Fruit fly (Drosophila melanogaster) whole organism, embryonic: ENCODE data around the gene CG13031.
A peak's percentile ranks its signal among the peaks of the same experiment; 100 is the strongest.

Experiments used
- Awh ChIP-seq: fragments of 200-800 bp; sonication (Bioruptor generic); IDR thresholded peaks from 2 replicates; pipeline ENCODE4, ENCODE4 v1.3.6; 2022; ENCODE audit warnings: missing biosample characterization, missing genetic modification characterization
- B-H2 ChIP-seq: fragments of 200-800 bp; sonication (Bioruptor generic); optimal IDR thresholded peaks from 2 replicates; lab custom pipeline; 2018; ENCODE audit warnings: missing biosample characterization, mild to moderate bottlenecking, missing genetic modification characterization
- CG10543 ChIP-seq: fragments of 200-800 bp; sonication (Bioruptor generic); optimal IDR thresholded peaks from 3 replicates; lab custom pipeline; 2017; ENCODE audit warnings: missing biosample characterization, mild to moderate bottlenecking, missing genetic modification characterization, moderate library complexity
- CG11398 ChIP-seq: fragments of 200-800 bp; sonication (Bioruptor generic); optimal IDR thresholded peaks from 2 replicates; lab custom pipeline; 2016; ENCODE audit warnings: missing biosample characterization, missing genetic modification characterization
- CG13296 ChIP-seq: fragments of 200-800 bp; sonication (Bioruptor generic); optimal IDR thresholded peaks from 3 replicates; lab custom pipeline; 2018; ENCODE audit warnings: missing biosample characterization, mild to moderate bottlenecking, missing genetic modification characterization
- CG14710 ChIP-seq: fragments of 200-800 bp; sonication (Bioruptor generic); optimal IDR thresholded peaks from 3 replicates; lab custom pipeline; 2019; ENCODE audit warnings: missing biosample characterization, mild to moderate bottlenecking, missing genetic modification characterization, moderate library complexity
- CG1529 ChIP-seq: fragments of 200-800 bp; sonication (Bioruptor generic); optimal IDR thresholded peaks from 3 replicates; lab custom pipeline; 2018; ENCODE audit warnings: missing biosample characterization, missing genetic modification characterization
- CG15601 ChIP-seq: fragments of 200-800 bp; sonication (Bioruptor generic); optimal IDR thresholded peaks from 3 replicates; lab custom pipeline; 2019; ENCODE audit warnings: missing biosample characterization, mild to moderate bottlenecking, missing genetic modification characterization, moderate library complexity
- CG17359 ChIP-seq: fragments of 200-800 bp; sonication (Bioruptor generic); optimal IDR thresholded peaks from 3 replicates; lab custom pipeline; 2018; ENCODE audit warnings: missing biosample characterization, mild to moderate bottlenecking, missing genetic modification characterization, moderate library complexity
- CG1792 ChIP-seq: fragments of 200-800 bp; sonication (Bioruptor generic); optimal IDR thresholded peaks from 2 replicates; lab custom pipeline; 2016; ENCODE audit warnings: missing biosample characterization, missing genetic modification characterization
- CG18262 ChIP-seq: fragments of 200-800 bp; optimal IDR thresholded peaks from 3 replicates; lab custom pipeline; 2019; ENCODE audit warnings: missing biosample characterization, mild to moderate bottlenecking, missing genetic modification characterization, moderate library complexity
- CG18764 ChIP-seq: fragments of 200-800 bp; sonication (Bioruptor generic); optimal IDR thresholded peaks from 3 replicates; lab custom pipeline; 2016; ENCODE audit warnings: missing biosample characterization, missing genetic modification characterization
- CG2875 ChIP-seq: fragments of 200-800 bp; sonication (Bioruptor generic); optimal IDR thresholded peaks from 2 replicates; lab custom pipeline; 2017; ENCODE audit warnings: missing biosample characterization, mild to moderate bottlenecking, missing genetic modification characterization, missing genetic modification reagents
- CG34376 ChIP-seq: fragments of 200-800 bp; sonication (Bioruptor generic); optimal IDR thresholded peaks from 2 replicates; lab custom pipeline; 2018; ENCODE audit warnings: missing biosample characterization, mild to moderate bottlenecking, missing genetic modification characterization
- CG43689 ChIP-seq: fragments of 200-800 bp; sonication (Bioruptor generic); IDR thresholded peaks from 2 replicates; pipeline ENCODE4 v1.3.6; 2022; ENCODE audit warnings: missing biosample characterization, missing genetic modification characterization
- CG4617 ChIP-seq: fragments of 200-800 bp; sonication (Bioruptor generic); optimal IDR thresholded peaks from 3 replicates; lab custom pipeline; 2016; ENCODE audit warnings: missing biosample characterization, missing genetic modification characterization, borderline replicate concordance
- CG8290 ChIP-seq, 3 experiments: fragments of 200-800 bp; sonication (Bioruptor generic); optimal IDR thresholded peaks; 2 replicates each; lab custom pipeline; 2016 to 2019; ENCODE audit warnings: missing biosample characterization in 3 of 3, missing genetic modification characterization in 3 of 3, mild to moderate bottlenecking in 2 of 3, moderate library complexity in 1 of 3
- CG8388 ChIP-seq: fragments of 200-800 bp; sonication (Bioruptor generic); optimal IDR thresholded peaks from 2 replicates; lab custom pipeline; 2019; ENCODE audit warnings: missing biosample characterization, mild to moderate bottlenecking, missing genetic modification characterization, moderate library complexity
- CG8478 ChIP-seq: fragments of >200 bp; optimal IDR thresholded peaks from 2 replicates; lab custom pipeline; 2018
- CG9876 ChIP-seq: fragments of 200-800 bp; sonication (Bioruptor generic); optimal IDR thresholded peaks from 2 replicates; lab custom pipeline; 2016; ENCODE audit warnings: missing biosample characterization, missing genetic modification characterization
- Dek ChIP-seq: fragments of 200-800 bp; sonication (Bioruptor generic); optimal IDR thresholded peaks from 3 replicates; lab custom pipeline; 2019; ENCODE audit warnings: missing biosample characterization, mild to moderate bottlenecking, missing genetic modification characterization, moderate library complexity
- Doc3 ChIP-seq: fragments of 200-800 bp; sonication (Bioruptor generic); IDR thresholded peaks from 3 replicates; pipeline ENCODE4 v1.3.6; 2022; ENCODE audit warnings: missing biosample characterization, missing genetic modification characterization; ENCODE audit not compliant: partially characterized antibody
- HHEX ChIP-seq: fragments of 200-800 bp; sonication (Bioruptor generic); optimal IDR thresholded peaks from 3 replicates; lab custom pipeline; 2017; ENCODE audit warnings: missing biosample characterization, mild to moderate bottlenecking, missing genetic modification characterization, missing genetic modification reagents
- Hmx ChIP-seq: fragments of 200-800 bp; sonication (Bioruptor generic); optimal IDR thresholded peaks from 2 replicates; lab custom pipeline; 2016; ENCODE audit warnings: missing biosample characterization, missing genetic modification characterization
- Hr3 ChIP-seq: fragments of 200-800 bp; sonication (Bioruptor generic); optimal IDR thresholded peaks from 3 replicates; lab custom pipeline; 2016; ENCODE audit warnings: missing biosample characterization, missing genetic modification characterization
- Lpt ChIP-seq: fragments of >200 bp; optimal IDR thresholded peaks from 2 replicates; lab custom pipeline; 2018; ENCODE audit warnings: missing biosample characterization, missing genetic modification characterization
- Mad ChIP-seq: fragments of 200-800 bp; sonication (Bioruptor generic); optimal IDR thresholded peaks from 2 replicates; lab custom pipeline; 2016; ENCODE audit warnings: missing biosample characterization, missing genetic modification characterization
- NC2α ChIP-seq: fragments of 200-800 bp; sonication (Bioruptor generic); optimal IDR thresholded peaks from 2 replicates; lab custom pipeline; 2016; ENCODE audit warnings: missing biosample characterization, missing genetic modification characterization
- NK7.1 ChIP-seq: fragments of 200-800 bp; sonication (Bioruptor generic); optimal IDR thresholded peaks from 3 replicates; lab custom pipeline; 2016; ENCODE audit warnings: missing biosample characterization, missing genetic modification characterization
- Rfx ChIP-seq: fragments of 200-800 bp; sonication (Bioruptor generic); IDR thresholded peaks from 2 replicates; pipeline ENCODE4 v1.3.6; 2022; ENCODE audit warnings: missing biosample characterization, missing genetic modification characterization
- Sox100B ChIP-seq: fragments of 200-800 bp; sonication (Bioruptor generic); optimal IDR thresholded peaks from 3 replicates; lab custom pipeline; 2018; ENCODE audit warnings: missing biosample characterization, mild to moderate bottlenecking, missing genetic modification characterization
- Xbp1 ChIP-seq: fragments of 200-800 bp; sonication (Bioruptor generic); optimal IDR thresholded peaks from 3 replicates; lab custom pipeline; 2016; ENCODE audit warnings: missing biosample characterization, mild to moderate bottlenecking, missing genetic modification characterization
- YL-1 ChIP-seq: fragments of 200-800 bp; sonication (Bioruptor generic); optimal IDR thresholded peaks from 3 replicates; lab custom pipeline; 2017; ENCODE audit warnings: missing biosample characterization, mild to moderate bottlenecking, missing genetic modification characterization
- cad ChIP-seq: fragments of >200 bp; optimal IDR thresholded peaks from 2 replicates; lab custom pipeline; 2017; ENCODE audit warnings: missing biosample characterization, missing genetic modification characterization
- dan ChIP-seq: fragments of 200-800 bp; sonication (Bioruptor generic); IDR thresholded peaks from 2 replicates; pipeline ENCODE4 v1.3.6; 2022; ENCODE audit warnings: missing biosample characterization, missing genetic modification characterization
- danr ChIP-seq: fragments of 200-800 bp; sonication (Bioruptor generic); IDR thresholded peaks from 2 replicates; pipeline ENCODE4 v1.3.6; 2022; ENCODE audit warnings: missing biosample characterization, missing genetic modification characterization
- eve ChIP-seq, 2 experiments: fragments of >200 bp; optimal IDR thresholded peaks; 2 replicates each; lab custom pipeline; 2017; ENCODE audit warnings: missing biosample characterization in 2 of 2, missing genetic modification characterization in 2 of 2
- eyg ChIP-seq: fragments of 200-800 bp; sonication (Bioruptor generic); optimal IDR thresholded peaks from 3 replicates; lab custom pipeline; 2016; ENCODE audit warnings: missing biosample characterization, missing genetic modification characterization
- fd96Cb ChIP-seq: fragments of 200-800 bp; sonication (Bioruptor generic); optimal IDR thresholded peaks from 2 replicates; lab custom pipeline; 2018; ENCODE audit warnings: missing biosample characterization, mild to moderate bottlenecking, missing genetic modification characterization, moderate library complexity
- fru ChIP-seq: fragments of >200 bp; optimal IDR thresholded peaks from 2 replicates; lab custom pipeline; 2017
- luna ChIP-seq: fragments of 200-800 bp; sonication (Bioruptor generic); optimal IDR thresholded peaks from 2 replicates; lab custom pipeline; 2016; ENCODE audit warnings: missing biosample characterization, missing genetic modification characterization
- nom ChIP-seq: fragments of 200-800 bp; sonication (Bioruptor generic); optimal IDR thresholded peaks from 2 replicates; lab custom pipeline; 2017; ENCODE audit warnings: missing biosample characterization, missing genetic modification characterization, mild to moderate bottlenecking, moderate library complexity, missing genetic modification reagents
- odd ChIP-seq: fragments of 200-800 bp; sonication (Bioruptor generic); optimal IDR thresholded peaks from 2 replicates; lab custom pipeline; 2017; ENCODE audit warnings: missing biosample characterization, mild to moderate bottlenecking, missing genetic modification characterization
- sc ChIP-seq, 3 experiments: fragments of >200 bp in 2 of 3; fragments of 200-800 bp in 1 of 3; sonication (Bioruptor generic) in 1 of 3; optimal IDR thresholded peaks; 2 replicates in 2 of 3; 3 replicates in 1 of 3; lab custom pipeline; 2017; ENCODE audit warnings: mild to moderate bottlenecking in 1 of 3, missing biosample characterization in 1 of 3, missing genetic modification characterization in 1 of 3, missing genetic modification reagents in 1 of 3
- sna ChIP-seq: fragments of 200-800 bp; sonication (Bioruptor generic); IDR thresholded peaks from 2 replicates; pipeline ENCODE4 v1.3.6; 2022; ENCODE audit warnings: missing biosample characterization, missing genetic modification characterization; ENCODE audit not compliant: partially characterized antibody
- tgo ChIP-seq: fragments of 200-800 bp; sonication (Bioruptor generic); IDR thresholded peaks from 3 replicates; pipeline ENCODE4 v1.3.6; 2022; ENCODE audit warnings: missing biosample characterization, missing genetic modification characterization
- toy ChIP-seq: fragments of 200-800 bp; sonication (Bioruptor generic); IDR thresholded peaks from 2 replicates; pipeline ENCODE4 v1.3.6; 2022; ENCODE audit warnings: missing biosample characterization, missing genetic modification characterization
- unc-4 ChIP-seq: fragments of 200-800 bp; sonication (Bioruptor generic); IDR thresholded peaks from 2 replicates; pipeline ENCODE4 v1.3.6; 2022; ENCODE audit warnings: missing biosample characterization, missing genetic modification characterization; ENCODE audit not compliant: partially characterized antibody
- zen ChIP-seq: fragments of 200-800 bp; sonication (Bioruptor generic); optimal IDR thresholded peaks from 3 replicates; lab custom pipeline; 2018; ENCODE audit warnings: missing biosample characterization, mild to moderate bottlenecking, missing genetic modification characterization, moderate library complexity

Gene CG13031

dm6 chr3L:16710258-16711020, 14.2 kb upstream of the CG13031 start (continued):
- TF ChIP-seq Dek (tag; lab: Kevin White, UChicago), result peak; percentile 25
- TF ChIP-seq danr (GFP tag; lab: Robert Waterston, UW), result no peak
- TF ChIP-seq CG13296 (GFP tag; lab: Kevin White, UChicago), result peak; percentile 6
- TF ChIP-seq Awh (GFP tag; lab: Robert Waterston, UW), result 0 out of 2 replicates have a peak, but pooled peaks have one; percentile 42
- no peak for TF ChIP-seq nom (GFP tag; lab: Kevin White, UChicago)
- no peak for TF ChIP-seq cad (GFP tag; lab: Kevin White, UChicago)
- TF ChIP-seq dan (GFP tag; lab: Robert Waterston, UW), result no peak
- TF ChIP-seq CG4617 (GFP tag; lab: Kevin White, UChicago), result no peak
- TF ChIP-seq unc-4 (GFP tag; lab: Robert Waterston, UW), result no peak
- no peak for TF ChIP-seq CG43689 (GFP tag; lab: Robert Waterston, UW)
- no peak for TF ChIP-seq Doc3 (GFP tag; lab: Robert Waterston, UW)
- TF ChIP-seq CG34376 (GFP tag; lab: Kevin White, UChicago), result no peak
- TF ChIP-seq eyg (GFP tag; lab: Kevin White, UChicago), result no peak
- TF ChIP-seq sna (GFP tag; lab: Robert Waterston, UW), result no peak
- no peak for TF ChIP-seq CG15601
- TF ChIP-seq CG2875 (GFP tag; lab: Kevin White, UChicago), result no peak
- no peak for TF ChIP-seq CG11398
- TF ChIP-seq Xbp1 (GFP tag; lab: Kevin White, UChicago), result no peak
- no peak for TF ChIP-seq CG1792 (GFP tag; lab: Kevin White, UChicago)
- TF ChIP-seq CG8388 (GFP tag; lab: Kevin White, UChicago), result peak; percentile 59
- TF ChIP-seq sc (optimal IDR thresholded peaks at IDR 0.05; lab: Kevin White, UChicago), result no peak
- TF ChIP-seq sc (GFP tag; optimal IDR thresholded peaks at IDR 0.05; lab: Kevin White, UChicago), result no peak
- TF ChIP-seq CG10543 (GFP tag; lab: Kevin White, UChicago), result no peak
- TF ChIP-seq fd96Cb (tag; lab: Kevin White, UChicago), result peak; percentile 45
- TF ChIP-seq CG18764 (GFP tag; lab: Kevin White, UChicago), result no peak
- peak; percentile 67 for TF ChIP-seq Rfx (GFP tag; lab: Robert Waterston, UW)
- peak; percentile 66 for TF ChIP-seq CG17359 (tag; lab: Kevin White, UChicago)
- no peak for TF ChIP-seq CG1529
- TF ChIP-seq HHEX (GFP tag; lab: Kevin White, UChicago), result peak; percentile 31
- TF ChIP-seq fru (lab: Kevin White, UChicago), result no peak
- no peak for TF ChIP-seq Sox100B (GFP tag; lab: Kevin White, UChicago)
- TF ChIP-seq zen, result peak; percentile 33
- no peak for TF ChIP-seq CG9876 (GFP tag; lab: Kevin White, UChicago)
- TF ChIP-seq tgo (GFP tag; lab: Robert Waterston, UW), result peak; percentile 60; the same call in 2 of the 3 replicates
- no peak for TF ChIP-seq YL-1
- no peak for TF ChIP-seq toy (GFP tag; lab: Robert Waterston, UW)
- no peak for TF ChIP-seq B-H2 (GFP tag; lab: Kevin White, UChicago)
- no peak for TF ChIP-seq Hr3
- peak; percentile 19 for TF ChIP-seq CG14710 (tag; lab: Kevin White, UChicago)
- no peak for TF ChIP-seq Lpt (GFP tag; lab: Kevin White, UChicago)
- TF ChIP-seq eve (GFP tag; optimal IDR thresholded peaks at IDR 0.05; lab: Kevin White, UChicago), result no peak
- no peak for TF ChIP-seq odd (GFP tag; lab: Kevin White, UChicago)
- no peak for TF ChIP-seq CG8290 (GFP tag; optimal IDR thresholded peaks at IDR 0.05; lab: Kevin White, UChicago)
- TF ChIP-seq CG8290 (tag; optimal IDR thresholded peaks at IDR 0.05; lab: Kevin White, UChicago), result no peak
- no peak for TF ChIP-seq Hmx
- TF ChIP-seq NK7.1 (GFP tag; lab: Kevin White, UChicago), result no peak
- peak; percentile 58 for TF ChIP-seq CG18262 (tag; lab: Kevin White, UChicago)
- no peak for TF ChIP-seq luna (GFP tag; lab: Kevin White, UChicago)
- TF ChIP-seq Mad (GFP tag; lab: Kevin White, UChicago), result no peak
- no peak for TF ChIP-seq CG8478 (lab: Kevin White, UChicago)
- TF ChIP-seq NC2α (GFP tag; lab: Kevin White, UChicago), result no peak
